Fruit fly (Drosophila melanogaster): ENCODE data around the gene Upf2.

The Upf2 gene

DNA sequence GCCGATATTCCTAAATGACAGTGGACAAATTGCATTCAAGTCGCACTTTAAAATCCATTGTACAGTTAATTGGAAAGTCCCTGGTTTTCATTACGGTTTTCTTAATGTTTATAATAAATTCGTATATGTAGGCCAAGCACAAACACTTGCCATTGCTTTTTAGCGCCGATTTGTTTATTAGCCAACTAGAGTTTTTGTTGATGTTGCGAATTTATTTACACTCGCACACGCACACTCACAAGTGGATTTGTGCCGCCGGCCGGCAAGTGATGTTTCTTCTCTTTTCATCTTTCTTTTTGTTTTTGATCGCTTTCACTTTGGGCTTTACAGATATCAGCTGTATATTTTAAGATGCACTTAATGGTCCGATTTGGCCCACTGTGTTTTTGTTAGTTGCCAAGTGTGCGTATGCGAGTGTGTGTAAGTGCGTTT lies 18.0 kb downstream of the Upf2 start (continued):
- TF ChIP-seq CG8119 (GFP tag; IDR thresholded peaks at IDR 0.05), result peak; percentile 68
- TF ChIP-seq CG34406 (GFP tag; optimal IDR thresholded peaks at IDR 0.05), result peak; percentile 74
- peak; percentile 75 for TF ChIP-seq acj6 (GFP tag; optimal IDR thresholded peaks at IDR 0.05)
- peak; percentile 78 for TF ChIP-seq CG6276 (GFP tag; optimal IDR thresholded peaks at IDR 0.05)
- no peak for TF ChIP-seq CG6854 (GFP tag; optimal IDR thresholded peaks at IDR 0.05)
- no peak for TF ChIP-seq vri (GFP tag; optimal IDR thresholded peaks at IDR 0.05)
- peak; percentile 72 for TF ChIP-seq CG6808 (GFP tag; optimal IDR thresholded peaks at IDR 0.05)
- TF ChIP-seq ss (GFP tag; optimal IDR thresholded peaks at IDR 0.05), result peak in 1 of 2 experiments; percentile 61
- TF ChIP-seq Gug (GFP tag; IDR thresholded peaks at IDR 0.05), result peak; percentile 53
- TF ChIP-seq CG11294 (GFP tag; IDR thresholded peaks at IDR 0.05), result peak; percentile 50; the same call in 1 of the 2 replicates
- TF ChIP-seq CG31627 (GFP tag; optimal IDR thresholded peaks at IDR 0.05), result peak; percentile 82
- peak; percentile 92 for TF ChIP-seq CG32006 (GFP tag; optimal IDR thresholded peaks at IDR 0.05)
- peak; percentile 80 for TF ChIP-seq pdm3 (GFP tag; optimal IDR thresholded peaks at IDR 0.05)
- peak; percentile 62 for TF ChIP-seq Ets21C (GFP tag; optimal IDR thresholded peaks at IDR 0.05)
- no peak; the same call in 1 of the 3 replicates for TF ChIP-seq eg (GFP tag; IDR thresholded peaks at IDR 0.05)
- TF ChIP-seq CG3919 (GFP tag; optimal IDR thresholded peaks at IDR 0.05), result peak; percentile 65
- TF ChIP-seq CG9139 (GFP tag; optimal IDR thresholded peaks at IDR 0.05), result peak; percentile 40
- no peak for TF ChIP-seq Smox (GFP tag; optimal IDR thresholded peaks at IDR 0.05)
- TF ChIP-seq salr (GFP tag; optimal IDR thresholded peaks at IDR 0.05), result peak; percentile 46 to 80

DNA sequence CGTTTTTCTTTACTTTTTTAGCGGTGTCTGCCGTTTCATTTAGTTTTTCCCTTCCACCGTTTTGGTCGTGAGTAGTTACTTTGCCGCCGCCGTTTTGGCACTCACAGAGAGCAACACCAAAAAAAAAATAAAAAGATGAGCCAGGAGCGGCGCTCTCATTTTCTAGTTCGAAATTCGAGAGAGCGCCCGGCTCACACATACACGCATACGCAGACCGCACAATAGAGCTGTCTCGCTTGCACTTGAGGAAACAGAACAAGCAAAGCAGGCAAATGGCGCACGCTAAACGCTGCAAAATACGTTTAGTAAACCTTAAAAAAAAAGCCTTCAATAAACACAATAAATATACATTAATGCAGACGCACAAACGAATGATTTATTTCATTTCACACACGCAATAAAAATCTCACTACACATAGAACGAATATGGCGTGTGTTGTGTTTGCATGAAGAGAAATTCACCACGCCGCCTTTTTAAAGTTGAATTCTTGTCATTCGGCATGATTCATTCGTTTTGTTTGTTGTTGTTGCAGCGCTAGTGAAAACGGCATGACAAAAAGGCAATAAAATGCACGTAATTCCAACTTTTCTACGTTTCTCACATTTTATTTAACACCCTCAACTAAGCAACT lies 18.6 kb downstream of the Upf2 start:
- TF ChIP-seq CG6163 (GFP tag; IDR thresholded peaks at IDR 0.05) (peak; percentile 67), Hr39 (GFP tag; optimal IDR thresholded peaks at IDR 0.05) (no peak), CG10631 (GFP tag; optimal IDR thresholded peaks at IDR 0.05) (no peak), CG3919 (GFP tag; optimal IDR thresholded peaks at IDR 0.05) (peak; percentile 13), Ets96B (tag; optimal IDR thresholded peaks at IDR 0.05) (no peak), svp (GFP tag) (peak; percentile 47), CG6808 (GFP tag; optimal IDR thresholded peaks at IDR 0.05) (peak; percentile 13), Eip78C (GFP tag) (peak; percentile 74), net (GFP tag; optimal IDR thresholded peaks at IDR 0.05) (peak; percentile 2), CG8119 (GFP tag; IDR thresholded peaks at IDR 0.05) (peak; percentile 62; the same call in 2 of the 3 replicates), CG10669 (GFP tag; optimal IDR thresholded peaks at IDR 0.05) (peak; percentile 30), eg (GFP tag; IDR thresholded peaks at IDR 0.05) (peak; percentile 65; the same call in 2 of the 3 replicates), CG15336 (GFP tag; IDR thresholded peaks at IDR 0.05) (peak; percentile 41; the same call in 1 of the 2 replicates), CG6276 (GFP tag; optimal IDR thresholded peaks at IDR 0.05) (peak; percentile 9), fkh (GFP tag; optimal IDR thresholded peaks at IDR 0.05) (peak; percentile 70), Smox (GFP tag; optimal IDR thresholded peaks at IDR 0.05) (no peak), acj6 (GFP tag; optimal IDR thresholded peaks at IDR 0.05) (no peak), ss (GFP tag; optimal IDR thresholded peaks at IDR 0.05) (peak; percentile 14 to 50), dsx (GFP tag; optimal IDR thresholded peaks at IDR 0.05; ENCODE audit: poor library complexity, severe bottlenecking) (no peak), CG4318 (GFP tag; optimal IDR thresholded peaks at IDR 0.05) (no peak), Lpt (GFP tag; optimal IDR thresholded peaks at IDR 0.05) (peak; percentile 8), CG9139 (GFP tag; optimal IDR thresholded peaks at IDR 0.05) (no peak), CG11294 (GFP tag; IDR thresholded peaks at IDR 0.05) (no peak)

DNA sequence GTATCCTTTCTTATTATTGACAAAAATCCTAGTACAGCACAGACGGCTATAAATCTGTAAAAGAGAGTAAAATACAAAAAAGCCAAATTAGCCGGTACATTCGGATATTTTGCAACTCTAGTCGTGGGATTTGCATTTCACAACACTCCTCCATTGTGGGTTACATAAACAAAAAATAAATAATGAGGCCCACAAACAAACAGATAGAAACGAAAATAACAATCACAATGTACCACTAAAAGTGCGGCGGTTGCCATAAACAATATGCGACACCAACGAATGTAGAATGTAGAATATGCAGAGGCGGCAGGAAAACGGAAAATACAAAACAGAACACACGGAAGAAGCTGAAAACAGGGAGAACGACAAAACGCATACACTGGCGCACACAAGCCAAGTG lies 19.2 kb downstream of the Upf2 start:
- TF ChIP-seq fkh (GFP tag; optimal IDR thresholded peaks at IDR 0.05) (peak; percentile 4), pdm3 (GFP tag; optimal IDR thresholded peaks at IDR 0.05) (no peak), vri (GFP tag; optimal IDR thresholded peaks at IDR 0.05) (peak; percentile 51)

DNA sequence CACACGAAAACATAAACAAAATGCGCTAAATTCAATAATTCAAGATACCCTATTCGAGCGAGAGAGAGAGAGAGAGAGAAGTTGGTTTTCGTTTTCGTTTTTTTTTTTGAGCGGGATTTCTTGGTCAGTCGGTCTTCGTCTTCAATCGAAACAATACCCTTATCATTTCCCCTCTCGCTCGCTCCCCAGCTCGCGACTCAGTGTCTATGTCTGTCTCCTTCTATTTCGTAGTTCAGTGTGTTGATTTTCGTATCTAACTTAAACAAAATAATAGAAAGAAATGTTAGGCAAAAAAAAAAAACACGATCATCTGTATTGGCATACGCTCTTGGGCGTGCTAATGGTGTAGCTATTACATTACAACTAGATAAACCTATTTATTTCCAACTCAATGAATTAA lies 26.0 kb downstream of the Upf2 start:
- TF ChIP-seq dsx (GFP tag; optimal IDR thresholded peaks at IDR 0.05; ENCODE audit: poor library complexity, severe bottlenecking) (no peak), eg (GFP tag; IDR thresholded peaks at IDR 0.05) (no peak), fkh (GFP tag; optimal IDR thresholded peaks at IDR 0.05) (peak; percentile 50)
